Worm (Caenorhabditis elegans) whole organism, L3 larva: ENCODE measurements around the gene ceh-91.
A peak's percentile ranks its signal among the peaks of the same experiment; 100 is the strongest.

Experiments used
- R02D3.7 ChIP-seq: fragments of 150-350 bp; optimal IDR thresholded peaks from 2 replicates; lab custom pipeline; 2014; ENCODE audit warnings: missing biosample characterization, missing genetic modification characterization
- ZK546.5 ChIP-seq: sonication (generic microtip); optimal IDR thresholded peaks from 2 replicates; lab custom pipeline; 2017; ENCODE audit warnings: missing biosample characterization, missing genetic modification characterization
- aly-2 ChIP-seq: fragments of 150-350 bp; optimal IDR thresholded peaks from 2 replicates; lab custom pipeline; 2014; ENCODE audit warnings: missing biosample characterization, missing genetic modification characterization
- ama-1 ChIP-seq: fragments of 150-350 bp; optimal IDR thresholded peaks from 2 replicates; lab custom pipeline; 2018
- ceh-16 ChIP-seq: sonication (generic microtip); optimal IDR thresholded peaks from 2 replicates; lab custom pipeline; 2017; ENCODE audit warnings: missing biosample characterization, missing genetic modification characterization
- ceh-28 ChIP-seq: fragments of 150-350 bp; optimal IDR thresholded peaks from 2 replicates; lab custom pipeline; 2014; ENCODE audit warnings: missing biosample characterization, missing genetic modification reagents, missing genetic modification characterization
- ceh-82 ChIP-seq: fragments of 150-350 bp; optimal IDR thresholded peaks from 2 replicates; lab custom pipeline; 2014; ENCODE audit warnings: missing biosample characterization, missing genetic modification characterization
- ceh-9 ChIP-seq: sonication (generic microtip); optimal IDR thresholded peaks from 2 replicates; lab custom pipeline; 2018; ENCODE audit warnings: missing biosample characterization, missing genetic modification characterization
- daf-12 ChIP-seq: fragments of 150-350 bp; optimal IDR thresholded peaks from 2 replicates; lab custom pipeline; 2014; ENCODE audit warnings: missing biosample characterization, missing genetic modification reagents, missing genetic modification characterization
- egl-27 ChIP-seq: sonication (generic microtip); optimal IDR thresholded peaks from 4 replicates; lab custom pipeline; 2017; ENCODE audit warnings: missing biosample characterization, missing genetic modification reagents, missing genetic modification characterization
- egl-5 ChIP-seq: fragments of 150-350 bp; optimal IDR thresholded peaks from 2 replicates; lab custom pipeline; 2017; ENCODE audit warnings: missing biosample characterization, missing genetic modification reagents, missing genetic modification characterization, inconsistent platforms
- elt-1 ChIP-seq: fragments of 150-350 bp; optimal IDR thresholded peaks from 2 replicates; lab custom pipeline; 2014; ENCODE audit warnings: missing biosample characterization, missing genetic modification characterization
- elt-2 ChIP-seq: sonication (generic microtip); optimal IDR thresholded peaks from 2 replicates; lab custom pipeline; 2016; ENCODE audit warnings: missing genetic modification reagents, mild to moderate bottlenecking, missing genetic modification characterization, missing compliant biosample characterization
- eor-1 ChIP-seq, 2 experiments: fragments of 150-350 bp; optimal IDR thresholded peaks; 2 replicates each; lab custom pipeline; 2014 to 2018; ENCODE audit warnings: missing biosample characterization in 2 of 2, missing genetic modification characterization in 2 of 2
- fkh-10 ChIP-seq: sonication (generic microtip); optimal IDR thresholded peaks from 2 replicates; lab custom pipeline; 2017; ENCODE audit warnings: missing biosample characterization, missing genetic modification reagents, missing genetic modification characterization
- fkh-2 ChIP-seq: fragments of 150-350 bp; optimal IDR thresholded peaks from 2 replicates; lab custom pipeline; 2014; ENCODE audit warnings: missing biosample characterization, missing genetic modification reagents, missing genetic modification characterization
- fos-1 ChIP-seq: fragments of 150-350 bp; optimal IDR thresholded peaks from 2 replicates; lab custom pipeline; 2014; ENCODE audit warnings: missing biosample characterization, missing genetic modification characterization
- hmg-11 ChIP-seq: sonication (generic microtip); optimal IDR thresholded peaks from 2 replicates; lab custom pipeline; 2016; ENCODE audit warnings: missing genetic modification characterization, missing compliant biosample characterization
- jun-1 ChIP-seq: fragments of 150-350 bp; optimal IDR thresholded peaks from 2 replicates; lab custom pipeline; 2014; ENCODE audit warnings: missing biosample characterization, missing genetic modification reagents, missing genetic modification characterization
- lin-15B ChIP-seq: fragments of 150-350 bp; optimal IDR thresholded peaks from 2 replicates; lab custom pipeline; 2014; ENCODE audit warnings: missing biosample characterization, missing genetic modification characterization
- lsy-12 ChIP-seq: sonication (generic microtip); optimal IDR thresholded peaks from 2 replicates; lab custom pipeline; 2016; ENCODE audit warnings: mild to moderate bottlenecking, missing genetic modification characterization, missing compliant biosample characterization
- mdl-1 ChIP-seq: fragments of 150-350 bp; optimal IDR thresholded peaks from 2 replicates; lab custom pipeline; 2014; ENCODE audit warnings: missing biosample characterization, missing genetic modification characterization
- mml-1 ChIP-seq: fragments of 150-350 bp; sonication (generic microtip); optimal IDR thresholded peaks from 3 replicates; lab custom pipeline; 2014; ENCODE audit warnings: missing biosample characterization, missing genetic modification characterization
- nfya-1 ChIP-seq: sonication (generic microtip); optimal IDR thresholded peaks from 2 replicates; lab custom pipeline; 2017; ENCODE audit warnings: missing genetic modification characterization, mild to moderate bottlenecking, missing compliant biosample characterization, antibody characterized with exemption, moderate library complexity; ENCODE audit not compliant: insufficient read depth
- nhr-12 ChIP-seq: fragments of 150-350 bp; optimal IDR thresholded peaks from 2 replicates; lab custom pipeline; 2014; ENCODE audit warnings: missing biosample characterization, missing genetic modification characterization
- nhr-237 ChIP-seq: fragments of 150-350 bp; optimal IDR thresholded peaks from 2 replicates; lab custom pipeline; 2014; ENCODE audit warnings: missing biosample characterization, missing genetic modification characterization
- nhr-76 ChIP-seq: fragments of 150-350 bp; sonication (generic microtip); optimal IDR thresholded peaks from 5 replicates; lab custom pipeline; 2014; ENCODE audit warnings: missing biosample characterization, missing genetic modification characterization
- nhr-77 ChIP-seq: fragments of 150-350 bp; optimal IDR thresholded peaks from 2 replicates; lab custom pipeline; 2014; ENCODE audit warnings: missing biosample characterization, missing genetic modification characterization
- pha-4 ChIP-seq: fragments of 150-350 bp; optimal IDR thresholded peaks from 2 replicates; lab custom pipeline; 2014; ENCODE audit warnings: missing biosample characterization, missing genetic modification reagents, missing genetic modification characterization
- pqm-1 ChIP-seq: fragments of 150-350 bp; optimal IDR thresholded peaks from 2 replicates; lab custom pipeline; 2017; ENCODE audit warnings: missing biosample characterization, missing genetic modification characterization, inconsistent platforms
- sea-2 ChIP-seq: fragments of 150-350 bp; sonication (generic microtip); optimal IDR thresholded peaks from 4 replicates; lab custom pipeline; 2014; ENCODE audit warnings: missing biosample characterization, missing genetic modification reagents, missing genetic modification characterization
- tbx-2 ChIP-seq: sonication (generic microtip); optimal IDR thresholded peaks from 2 replicates; lab custom pipeline; 2016; ENCODE audit warnings: mild to moderate bottlenecking, missing genetic modification characterization, missing compliant biosample characterization
- unc-39 ChIP-seq: sonication (generic microtip); optimal IDR thresholded peaks from 4 replicates; lab custom pipeline; 2017; ENCODE audit warnings: missing biosample characterization, missing genetic modification characterization
- zag-1 ChIP-seq: fragments of 150-350 bp; optimal IDR thresholded peaks from 2 replicates; lab custom pipeline; 2014; ENCODE audit warnings: missing biosample characterization, missing genetic modification characterization
- ztf-11 ChIP-seq: fragments of 150-350 bp; optimal IDR thresholded peaks from 2 replicates; lab custom pipeline; 2014; ENCODE audit warnings: missing biosample characterization, missing genetic modification characterization
- ztf-4 ChIP-seq: fragments of 150-350 bp; optimal IDR thresholded peaks from 2 replicates; lab custom pipeline; 2014; ENCODE audit warnings: missing biosample characterization, missing genetic modification characterization

Gene ceh-91

DNA sequence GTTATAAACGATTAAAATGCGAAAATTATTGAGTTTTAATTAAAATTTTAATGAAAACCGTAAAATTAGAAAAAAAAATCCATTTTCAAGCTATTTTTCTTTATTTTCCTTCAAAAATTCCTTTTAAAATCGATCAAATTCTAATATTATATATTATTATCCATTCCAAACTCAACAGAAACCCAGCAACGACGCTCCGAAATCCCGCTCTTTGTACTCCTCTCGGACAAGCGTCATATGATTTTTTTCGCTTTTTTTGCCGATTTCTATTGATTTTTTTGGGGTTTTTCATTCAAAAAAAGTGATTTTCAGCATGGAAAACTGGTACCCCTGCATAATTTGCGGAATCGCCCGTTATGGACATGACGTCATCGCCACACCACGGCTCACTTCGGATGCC lies at the start of gene ceh-91:
Gene ceh-91 (plus strand): TSS at position 301 of the 400 bp plus-strand sequence.
- TF ChIP-seq pqm-1 (tag; lab: Kevin White, UChicago) (no peak), daf-12 (tag; lab: Kevin White, UChicago) (no peak), ztf-4 (tag; lab: Kevin White, UChicago) (no peak), ceh-28 (tag; lab: Kevin White, UChicago) (no peak), ceh-82 (no peak), eor-1 (tag; optimal IDR thresholded peaks at IDR 0.05; lab: Kevin White, UChicago) (no peak), lsy-12 (tag; lab: Kevin White, UChicago) (no peak), ama-1 (lab: Kevin White, UChicago) (no peak), elt-1 (tag; lab: Kevin White, UChicago) (no peak), sea-2 (GFP tag; lab: Kevin White, UChicago) (no peak), nhr-76 (tag; lab: Kevin White, UChicago) (no peak), ztf-11 (tag; lab: Kevin White, UChicago) (no peak)

DNA sequence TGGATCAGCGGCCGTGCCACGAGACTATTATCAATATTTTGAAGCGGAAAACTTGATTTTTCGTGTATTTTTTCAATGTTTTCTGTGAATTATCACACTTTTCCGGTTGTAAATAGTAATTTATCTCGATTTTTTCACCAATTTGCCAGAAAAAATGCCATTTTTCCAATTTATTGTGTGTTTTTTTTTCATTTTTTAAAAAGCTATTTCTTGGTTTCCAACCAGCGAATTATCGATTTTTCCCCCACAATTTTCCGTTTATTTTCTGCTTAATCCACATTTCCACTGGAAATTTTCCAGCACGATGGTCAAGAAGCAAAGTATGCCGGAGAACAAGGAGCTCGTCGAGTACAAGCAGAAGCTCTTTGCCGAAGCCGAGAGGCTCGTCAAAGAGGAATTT lies 48.7 kb upstream of the ceh-91 start, which contains the start of gene psme-3:
Gene psme-3 (plus strand): TSS at position 301 of the 400 bp plus-strand sequence.
- TF ChIP-seq daf-12 (tag; lab: Kevin White, UChicago) (no peak), elt-1 (tag; lab: Kevin White, UChicago) (no peak), ceh-9 (no peak), zag-1 (tag; lab: Kevin White, UChicago) (no peak), ceh-16 (tag; lab: Kevin White, UChicago) (no peak), ztf-11 (tag; lab: Kevin White, UChicago) (no peak), mml-1 (tag; lab: Kevin White, UChicago) (no peak), ceh-82 (no peak), unc-39 (no peak), nfya-1 (tag; lab: Kevin White, UChicago) (no peak), egl-27 (tag; lab: Kevin White, UChicago) (no peak), ama-1 (lab: Kevin White, UChicago) (no peak), R02D3.7 (tag; lab: Kevin White, UChicago) (no peak), aly-2 (tag; lab: Kevin White, UChicago) (no peak), fos-1 (tag; lab: Kevin White, UChicago) (no peak), fkh-2 (tag; lab: Kevin White, UChicago) (no peak)

ce11 chrIII:11573921-11574320 lies 42.6 kb upstream of the ceh-91 start, which contains the start of gene Y66D12A.8:
Y66D12A.8 (plus strand) TSS chrIII:11574221.
- TF ChIP-seq mdl-1 (tag; lab: Kevin White, UChicago) (no peak), pqm-1 (tag; lab: Kevin White, UChicago) (no peak), fkh-2 (tag; lab: Kevin White, UChicago) (no peak), tbx-2 (tag; lab: Kevin White, UChicago) (no peak), ceh-9 (no peak), lin-15B (tag; lab: Kevin White, UChicago) (no peak), nhr-237 (no peak), hmg-11 (no peak), nhr-77 (no peak), ceh-16 (tag; lab: Kevin White, UChicago) (no peak), unc-39 (no peak), fkh-10 (GFP tag; lab: Kevin White, UChicago) (no peak), lsy-12 (tag; lab: Kevin White, UChicago) (no peak), nhr-12 (no peak), elt-2 (no peak), elt-1 (tag; lab: Kevin White, UChicago) (no peak), zag-1 (tag; lab: Kevin White, UChicago) (no peak)
- TF ChIP-seq, all 47 proteins: peak for 0

DNA sequence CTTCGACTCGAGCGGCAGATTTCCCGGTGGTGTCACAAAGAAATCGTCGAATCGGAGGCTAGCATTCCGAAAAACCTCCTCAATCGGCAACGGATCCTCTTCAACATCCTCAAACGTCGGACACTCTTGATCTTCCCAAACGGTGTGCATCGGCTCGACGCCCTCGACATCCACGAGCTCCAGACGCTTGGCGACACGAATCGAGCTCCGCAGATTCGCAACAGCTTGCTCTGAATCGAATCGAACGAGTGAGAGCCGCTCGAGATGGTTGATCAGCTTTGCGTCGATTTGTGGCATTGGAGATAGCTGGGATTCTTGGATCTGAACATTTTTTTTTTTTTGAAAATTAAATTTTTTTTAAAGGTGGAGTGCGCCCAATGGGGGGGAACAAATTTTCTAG lies 37.2 kb upstream of the ceh-91 start:
- TF ChIP-seq daf-12 (tag; lab: Kevin White, UChicago): no peak

DNA sequence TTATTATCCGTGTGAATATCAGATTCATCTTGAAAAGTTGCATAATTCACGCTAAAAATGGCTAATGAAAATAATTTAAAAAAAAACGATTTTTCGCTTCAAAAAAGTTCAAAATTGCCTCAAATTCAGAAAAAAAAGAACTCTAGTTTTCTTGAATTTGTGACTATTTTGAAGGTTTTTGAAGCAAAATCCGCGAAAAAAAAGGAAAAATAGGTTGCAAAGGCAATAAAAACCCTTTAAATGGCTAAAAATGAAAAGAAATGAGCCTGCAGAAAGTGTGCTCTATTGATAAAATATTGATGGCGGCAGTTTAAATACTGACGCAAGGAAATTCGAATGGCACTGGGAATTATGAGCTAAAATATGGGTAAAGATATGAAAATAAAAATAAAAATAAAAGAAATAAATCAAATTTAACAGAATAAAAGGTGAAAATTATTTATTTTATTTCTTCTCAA lies 36.1 kb upstream of the ceh-91 start, which contains the start of gene Y66D12A.7:
Gene Y66D12A.7 (minus strand): TSS at position 51 of the 458 bp plus-strand sequence.
- no peak for TF ChIP-seq elt-2
- TF ChIP-seq tbx-2 (tag; lab: Kevin White, UChicago): no peak
- TF ChIP-seq pha-4 (tag; lab: Kevin White, UChicago): peak; percentile 55
- peak; percentile 44 for TF ChIP-seq nfya-1 (tag; lab: Kevin White, UChicago)
- no peak for TF ChIP-seq jun-1 (tag; lab: Kevin White, UChicago)
- no peak for TF ChIP-seq fkh-10 (GFP tag; lab: Kevin White, UChicago)
- TF ChIP-seq lin-15B (tag; lab: Kevin White, UChicago): peak; percentile 64
- TF ChIP-seq sea-2 (GFP tag; lab: Kevin White, UChicago): no peak
- no peak for TF ChIP-seq ZK546.5 (tag; lab: Kevin White, UChicago)
- peak; percentile 60 for TF ChIP-seq egl-5 (tag; lab: Kevin White, UChicago)
- TF ChIP-seq pqm-1 (tag; lab: Kevin White, UChicago): peak; percentile 1
- TF ChIP-seq, all 47 proteins: peak for 5
